Worm (Caenorhabditis elegans): Measurements from ENCODE around the gene asp-6.

DNA sequence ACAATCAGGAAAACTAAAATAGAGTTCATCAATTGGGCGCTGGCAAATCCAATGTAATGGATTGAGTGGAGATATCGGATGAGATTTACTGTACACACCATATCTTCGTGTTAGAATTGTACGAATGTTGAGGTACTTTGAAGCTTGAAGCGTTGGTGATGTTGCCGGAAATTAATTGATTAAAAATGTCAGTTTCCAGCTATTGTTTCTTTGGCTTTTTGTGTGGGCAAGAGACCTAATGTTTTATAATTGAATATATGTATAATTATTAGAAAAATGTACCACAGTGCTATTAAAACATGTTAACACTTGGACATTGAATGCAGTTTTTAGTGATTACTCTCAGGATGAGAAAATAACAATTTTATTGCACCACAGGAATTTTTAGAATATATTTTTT is 10.1 kb upstream of the asp-6 start, which contains the start of gene str-136:
- TF ChIP-seq flt-1 (GFP tag; IDR thresholded peaks at IDR 0.05) (no peak), ref-1 (GFP tag; conservative IDR thresholded peaks at IDR 0.05) (no peak), T22C8.4 (GFP tag; IDR thresholded peaks at IDR 0.05) (no peak), cog-1 (tag; optimal IDR thresholded peaks at IDR 0.05) (no peak), ztf-23 (GFP tag; IDR thresholded peaks at IDR 0.05) (no peak), ztf-29 (GFP tag; IDR thresholded peaks at IDR 0.05) (no peak), med-1 (GFP tag; optimal IDR thresholded peaks at IDR 0.05; ENCODE audit: insufficient read depth) (no peak), tab-1 (GFP tag; IDR thresholded peaks at IDR 0.05) (no peak)

All from whole organism, midembryonic.